Worm (Caenorhabditis elegans) whole organism, midembryonic: ENCODE measurements around the gene gly-8.

ENCODE experiments used
- cog-1 ChIP-seq: sonication (generic microtip); optimal IDR thresholded peaks from 2 replicates; lab custom pipeline; 2016; ENCODE audit warnings: missing genetic modification characterization, missing compliant biosample characterization
- klf-2 ChIP-seq: fragments of 200-800 bp; sonication (Bioruptor generic); conservative IDR thresholded peaks from 2 replicates; pipeline ENCODE4 v1.3.6; 2022; ENCODE audit warnings: missing genetic modification reagents, missing genetic modification characterization, missing compliant biosample characterization
- ref-1 ChIP-seq: fragments of 200-800 bp; sonication (Bioruptor generic); conservative IDR thresholded peaks from 2 replicates; pipeline ENCODE4 v1.3.6; 2022; ENCODE audit warnings: missing genetic modification reagents, missing genetic modification characterization, missing compliant biosample characterization
- tab-1 ChIP-seq: fragments of 200-800 bp; sonication (Bioruptor generic); IDR thresholded peaks from 2 replicates; pipeline ENCODE4 v1.3.6; 2022; ENCODE audit warnings: missing genetic modification characterization, missing compliant biosample characterization

DNA sequence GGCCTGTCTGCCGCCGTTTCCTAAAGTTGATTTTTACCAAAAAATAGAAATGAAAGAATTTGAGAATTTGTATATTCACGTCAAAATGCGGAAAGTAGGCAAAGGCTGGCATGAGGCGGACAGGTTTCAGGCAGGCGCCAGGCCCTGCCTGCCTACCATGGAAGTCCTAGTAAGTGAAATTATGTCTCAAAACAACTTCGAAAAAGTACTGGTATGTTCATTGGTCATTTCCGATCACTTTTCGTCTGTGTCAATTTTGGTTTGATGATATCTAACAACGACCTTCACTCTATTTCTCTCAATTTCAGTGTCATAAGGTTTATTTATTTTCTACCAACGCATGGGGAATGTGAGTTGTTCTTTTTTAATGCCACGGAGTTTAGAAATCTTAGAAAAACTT is 25.1 kb downstream of the gly-8 start, which contains the start of gene faah-6:
- TF ChIP-seq ref-1 (GFP tag; lab: Robert Waterston, UW), result no peak
- no peak for TF ChIP-seq klf-2 (GFP tag; lab: Robert Waterston, UW)
- TF ChIP-seq cog-1 (tag; lab: Kevin White, UChicago), result no peak
- no peak for TF ChIP-seq tab-1
